Fruit fly (Drosophila melanogaster): ENCODE measurements around the gene CREG.

CREG gene

dm6 chr3R:17371094-17371493, 23.3 kb downstream of the CREG start (continued):
- no peak for TF ChIP-seq schlank (tag; optimal IDR thresholded peaks at IDR 0.05)
- no peak for TF ChIP-seq ato (GFP tag; IDR thresholded peaks at IDR 0.05; ENCODE audit: partially characterized antibody)
- TF ChIP-seq Dad (GFP tag; optimal IDR thresholded peaks at IDR 0.05): no peak
- TF ChIP-seq Max (GFP tag; optimal IDR thresholded peaks at IDR 0.05): no peak
- TF ChIP-seq Awh (GFP tag; IDR thresholded peaks at IDR 0.05): peak; percentile 13; the same call in 1 of the 2 replicates
- TF ChIP-seq MBD-R2 (GFP tag; IDR thresholded peaks at IDR 0.05): no peak
- TF ChIP-seq CG2129 (GFP tag; IDR thresholded peaks at IDR 0.05; ENCODE audit: partially characterized antibody): no peak
- TF ChIP-seq CG32532 (GFP tag; IDR thresholded peaks at IDR 0.05): peak; percentile 69
- no peak for TF ChIP-seq CG12236 (GFP tag; optimal IDR thresholded peaks at IDR 0.05)
- peak; percentile 45; the same call in 1 of the 2 replicates for TF ChIP-seq slbo (GFP tag; IDR thresholded peaks at IDR 0.05)
- TF ChIP-seq Sin3A (optimal IDR thresholded peaks at IDR 0.05): no peak
- TF ChIP-seq CG14667 (GFP tag; IDR thresholded peaks at IDR 0.05): no peak
- TF ChIP-seq bowl (GFP tag; IDR thresholded peaks at IDR 0.05): no peak
- no peak for TF ChIP-seq CG15073 (GFP tag; optimal IDR thresholded peaks at IDR 0.05)
- TF ChIP-seq ssp (GFP tag; IDR thresholded peaks at IDR 0.05): 0 out of 2 replicates have a peak, but pooled peaks have one; percentile 33
- no peak for TF ChIP-seq Bteb2 (GFP tag; optimal IDR thresholded peaks at IDR 0.05)
- TF ChIP-seq ci (GFP tag; IDR thresholded peaks at IDR 0.05): no peak
- TF ChIP-seq CG15514 (GFP tag; optimal IDR thresholded peaks at IDR 0.05): peak; percentile 14
- TF ChIP-seq prd (optimal IDR thresholded peaks at IDR 0.05): no peak
- no peak for TF ChIP-seq prd (GFP tag; IDR thresholded peaks at IDR 0.05)
- TF ChIP-seq emc (GFP tag; optimal IDR thresholded peaks at IDR 0.05): no peak
- no peak for TF ChIP-seq CG11723 (GFP tag; optimal IDR thresholded peaks at IDR 0.05)
- no peak for TF ChIP-seq crc (GFP tag; optimal IDR thresholded peaks at IDR 0.05)
- TF ChIP-seq chn (GFP tag; optimal IDR thresholded peaks at IDR 0.05): no peak
- TF ChIP-seq disco-r (GFP tag; optimal IDR thresholded peaks at IDR 0.05): no peak
- no peak for TF ChIP-seq kay (GFP tag; optimal IDR thresholded peaks at IDR 0.05)
- TF ChIP-seq vvl (GFP tag; IDR thresholded peaks at IDR 0.05): peak; percentile 58; the same call in 1 of the 2 replicates
- no peak for TF ChIP-seq CG1647 (GFP tag; optimal IDR thresholded peaks at IDR 0.05)
- no peak for TF ChIP-seq BEAF-32 (GFP tag; optimal IDR thresholded peaks at IDR 0.05)
- TF ChIP-seq bcd (GFP tag; optimal IDR thresholded peaks at IDR 0.05): peak; percentile 16
- TF ChIP-seq CG17328 (GFP tag; IDR thresholded peaks at IDR 0.05): no peak
- no peak for TF ChIP-seq Lhr (GFP tag; optimal IDR thresholded peaks at IDR 0.05)
- TF ChIP-seq CG10654 (GFP tag; optimal IDR thresholded peaks at IDR 0.05): no peak
- no peak for TF ChIP-seq CG1792 (GFP tag; optimal IDR thresholded peaks at IDR 0.05)
- TF ChIP-seq CG13424 (tag; optimal IDR thresholded peaks at IDR 0.05): peak; percentile 2
- TF ChIP-seq cato (GFP tag; optimal IDR thresholded peaks at IDR 0.05; ENCODE audit: borderline replicate concordance): no peak
- TF ChIP-seq CG18476 (GFP tag; optimal IDR thresholded peaks at IDR 0.05): no peak
- TF ChIP-seq vnd (GFP tag; IDR thresholded peaks at IDR 0.05; ENCODE audit: partially characterized antibody): no peak
- no peak for TF ChIP-seq CG11085 (GFP tag; IDR thresholded peaks at IDR 0.05)
- no peak for TF ChIP-seq Atf3 (GFP tag; optimal IDR thresholded peaks at IDR 0.05)
- TF ChIP-seq Fer1 (GFP tag; optimal IDR thresholded peaks at IDR 0.05): no peak
- TF ChIP-seq croc (GFP tag; conservative IDR thresholded peaks at IDR 0.05): no peak
- TF ChIP-seq ash1 (GFP tag; optimal IDR thresholded peaks at IDR 0.05): no peak
- TF ChIP-seq Dref (GFP tag; IDR thresholded peaks at IDR 0.05): no peak
- TF ChIP-seq H2.0 (GFP tag; IDR thresholded peaks at IDR 0.05): no peak
- no peak for TF ChIP-seq BtbVII (GFP tag; optimal IDR thresholded peaks at IDR 0.05)
- TF ChIP-seq YL-1 (GFP tag; optimal IDR thresholded peaks at IDR 0.05): no peak
- TF ChIP-seq bigmax (GFP tag; optimal IDR thresholded peaks at IDR 0.05): no peak
- TF ChIP-seq CG18764 (GFP tag; optimal IDR thresholded peaks at IDR 0.05): no peak
- TF ChIP-seq gcm2 (GFP tag; optimal IDR thresholded peaks at IDR 0.05): no peak
- TF ChIP-seq Side (GFP tag; optimal IDR thresholded peaks at IDR 0.05): no peak
- TF ChIP-seq Myb (GFP tag; optimal IDR thresholded peaks at IDR 0.05): no peak
- TF ChIP-seq CG9609 (GFP tag; optimal IDR thresholded peaks at IDR 0.05): no peak
